Fruit fly (Drosophila melanogaster) whole organism, embryonic: ENCODE measurements around the gene CG10252.

Source experiments
- Antp ChIP-seq: fragments of 200-800 bp; sonication (Bioruptor generic); optimal IDR thresholded peaks from 3 replicates; lab custom pipeline; 2016; ENCODE audit warnings: missing biosample characterization, missing genetic modification characterization
- Awh ChIP-seq: fragments of 200-800 bp; sonication (Bioruptor generic); IDR thresholded peaks from 2 replicates; pipeline ENCODE4, ENCODE4 v1.3.6; 2022; ENCODE audit warnings: missing biosample characterization, missing genetic modification characterization
- BtbVII ChIP-seq: fragments of 200-800 bp; sonication (Bioruptor generic); optimal IDR thresholded peaks from 3 replicates; lab custom pipeline; 2017; ENCODE audit warnings: missing biosample characterization, mild to moderate bottlenecking, missing genetic modification characterization
- CG10147 ChIP-seq: fragments of 200-800 bp; sonication (Bioruptor generic); optimal IDR thresholded peaks from 2 replicates; lab custom pipeline; 2019; ENCODE audit warnings: missing biosample characterization, mild to moderate bottlenecking, missing genetic modification characterization, moderate library complexity
- CG11695 ChIP-seq: fragments of 200-800 bp; sonication (Bioruptor generic); IDR thresholded peaks from 3 replicates; pipeline ENCODE4 v1.3.6; 2022; ENCODE audit warnings: missing biosample characterization, missing genetic modification characterization
- CG12104 ChIP-seq: fragments of 200-800 bp; sonication (Bioruptor generic); optimal IDR thresholded peaks from 3 replicates; lab custom pipeline; 2016; ENCODE audit warnings: missing biosample characterization, missing genetic modification characterization
- CG14014 ChIP-seq: fragments of 200-800 bp; sonication (Bioruptor generic); IDR thresholded peaks from 2 replicates; pipeline ENCODE4 v1.3.6; 2022; ENCODE audit warnings: missing biosample characterization, missing genetic modification characterization
- CG16813 ChIP-seq: fragments of 200-800 bp; sonication (Bioruptor generic); IDR thresholded peaks from 3 replicates; pipeline ENCODE4 v1.3.6; 2022; ENCODE audit warnings: missing biosample characterization, missing genetic modification characterization; ENCODE audit not compliant: partially characterized antibody
- CG16863 ChIP-seq: fragments of 200-800 bp; sonication (Bioruptor generic); optimal IDR thresholded peaks from 3 replicates; lab custom pipeline; 2016; ENCODE audit warnings: missing biosample characterization, missing genetic modification characterization
- CG17359 ChIP-seq: fragments of 200-800 bp; sonication (Bioruptor generic); optimal IDR thresholded peaks from 3 replicates; lab custom pipeline; 2018; ENCODE audit warnings: missing biosample characterization, mild to moderate bottlenecking, missing genetic modification characterization, moderate library complexity
- CG3995 ChIP-seq: fragments of 200-800 bp; sonication (Bioruptor generic); optimal IDR thresholded peaks from 3 replicates; lab custom pipeline; 2016; ENCODE audit warnings: missing biosample characterization, missing genetic modification characterization
- CG4820 ChIP-seq: fragments of 200-800 bp; sonication (Bioruptor generic); optimal IDR thresholded peaks from 3 replicates; lab custom pipeline; 2016; ENCODE audit warnings: missing biosample characterization, missing genetic modification characterization
- CG6791 ChIP-seq: fragments of 200-800 bp; sonication (Bioruptor generic); IDR thresholded peaks from 3 replicates; pipeline ENCODE4 v1.3.6; 2022; ENCODE audit warnings: missing biosample characterization, missing genetic modification characterization; ENCODE audit not compliant: partially characterized antibody
- CG6854 ChIP-seq: fragments of 200-800 bp; sonication (Bioruptor generic); optimal IDR thresholded peaks from 3 replicates; lab custom pipeline; 2017; ENCODE audit warnings: missing biosample characterization, mild to moderate bottlenecking, missing genetic modification characterization
- CoRest ChIP-seq: fragments of 200-800 bp; sonication (Bioruptor generic); optimal IDR thresholded peaks from 3 replicates; lab custom pipeline; 2018; ENCODE audit warnings: missing biosample characterization, mild to moderate bottlenecking, missing genetic modification characterization, moderate library complexity
- Dll ChIP-seq: fragments of 200-800 bp; sonication (Bioruptor generic); IDR thresholded peaks from 4 replicates; pipeline ENCODE4 v1.3.6; 2022; ENCODE audit warnings: missing biosample characterization, missing genetic modification characterization; ENCODE audit not compliant: partially characterized antibody
- ERR ChIP-seq: fragments of 200-800 bp; sonication (Bioruptor generic); optimal IDR thresholded peaks from 2 replicates; lab custom pipeline; 2016; ENCODE audit warnings: missing biosample characterization, missing genetic modification characterization
- Elba2 ChIP-seq: fragments of 200-800 bp; sonication (Bioruptor generic); optimal IDR thresholded peaks from 3 replicates; lab custom pipeline; 2016; ENCODE audit warnings: missing biosample characterization, missing genetic modification characterization
- HLHmδ ChIP-seq: fragments of 200-800 bp; sonication (Bioruptor generic); optimal IDR thresholded peaks from 2 replicates; lab custom pipeline; 2018; ENCODE audit warnings: missing biosample characterization, mild to moderate bottlenecking, missing genetic modification characterization, moderate library complexity
- Hr51 ChIP-seq, 2 experiments: fragments of 200-800 bp; sonication (Bioruptor generic); optimal IDR thresholded peaks; 2 replicates in 1 of 2; 3 replicates in 1 of 2; lab custom pipeline; 2016 to 2018; ENCODE audit warnings: missing biosample characterization in 2 of 2, missing genetic modification characterization in 2 of 2, mild to moderate bottlenecking in 1 of 2, moderate library complexity in 1 of 2
- Hr78 ChIP-seq, 2 experiments: fragments of 200-800 bp in 1 of 2; fragments of >200 bp in 1 of 2; sonication (Bioruptor generic) in 1 of 2; optimal IDR thresholded peaks; 2 replicates each; lab custom pipeline; 2017 to 2019; ENCODE audit warnings: missing biosample characterization in 2 of 2, missing genetic modification characterization in 2 of 2, mild to moderate bottlenecking in 1 of 2, moderate library complexity in 1 of 2
- Lim3 ChIP-seq: fragments of 200-800 bp; sonication (Bioruptor generic); IDR thresholded peaks from 2 replicates; pipeline ENCODE4 v1.3.6; 2022; ENCODE audit warnings: missing biosample characterization, missing genetic modification characterization
- MESR4 ChIP-seq: fragments of 200-800 bp; sonication (Bioruptor generic); optimal IDR thresholded peaks from 2 replicates; lab custom pipeline; 2018; ENCODE audit warnings: missing biosample characterization, mild to moderate bottlenecking, missing genetic modification characterization, moderate library complexity
- Mad ChIP-seq: fragments of 200-800 bp; sonication (Bioruptor generic); optimal IDR thresholded peaks from 2 replicates; lab custom pipeline; 2016; ENCODE audit warnings: missing biosample characterization, missing genetic modification characterization
- Max ChIP-seq: fragments of 200-800 bp; sonication (Bioruptor generic); optimal IDR thresholded peaks from 2 replicates; lab custom pipeline; 2016; ENCODE audit warnings: missing biosample characterization, mild to moderate bottlenecking, missing genetic modification characterization
- NFAT ChIP-seq: fragments of 200-800 bp; sonication (Bioruptor generic); IDR thresholded peaks from 2 replicates; pipeline ENCODE4 v1.3.6; 2022; ENCODE audit warnings: missing biosample characterization, missing genetic modification characterization
- NK7.1 ChIP-seq: fragments of 200-800 bp; sonication (Bioruptor generic); optimal IDR thresholded peaks from 3 replicates; lab custom pipeline; 2016; ENCODE audit warnings: missing biosample characterization, missing genetic modification characterization
- Rx ChIP-seq: fragments of 200-800 bp; sonication (Bioruptor generic); IDR thresholded peaks from 2 replicates; pipeline ENCODE4 v1.3.6; 2022; ENCODE audit warnings: missing biosample characterization, missing genetic modification characterization
- Sry-δ ChIP-seq: fragments of 200-800 bp; sonication (Bioruptor generic); optimal IDR thresholded peaks from 2 replicates; lab custom pipeline; 2016; ENCODE audit warnings: missing biosample characterization, missing genetic modification characterization
- Tbp ChIP-seq: fragments of >200 bp; optimal IDR thresholded peaks from 2 replicates; lab custom pipeline; 2018; ENCODE audit warnings: missing biosample characterization, missing genetic modification characterization
- Vsx1 ChIP-seq: fragments of 200-800 bp; sonication (Bioruptor generic); optimal IDR thresholded peaks from 2 replicates; lab custom pipeline; 2017; ENCODE audit warnings: missing biosample characterization, mild to moderate bottlenecking, missing genetic modification characterization, missing genetic modification reagents
- amos ChIP-seq: fragments of 200-800 bp; sonication (Bioruptor generic); IDR thresholded peaks from 2 replicates; pipeline ENCODE4 v1.3.6; 2022; ENCODE audit warnings: missing biosample characterization, missing genetic modification characterization; ENCODE audit not compliant: partially characterized antibody
- ato ChIP-seq: fragments of 200-800 bp; sonication (Bioruptor generic); IDR thresholded peaks from 2 replicates; pipeline ENCODE4 v1.3.6; 2022; ENCODE audit warnings: missing biosample characterization, missing genetic modification characterization; ENCODE audit not compliant: partially characterized antibody
- dmrt11E ChIP-seq: fragments of 200-800 bp; sonication (Bioruptor generic); optimal IDR thresholded peaks from 3 replicates; lab custom pipeline; 2018; ENCODE audit warnings: missing biosample characterization, mild to moderate bottlenecking, missing genetic modification characterization, moderate library complexity
- ems ChIP-seq: fragments of 200-800 bp; sonication (Bioruptor generic); optimal IDR thresholded peaks from 3 replicates; lab custom pipeline; 2016; ENCODE audit warnings: missing biosample characterization, missing genetic modification characterization
- fd3F ChIP-seq: fragments of 200-800 bp; sonication (Bioruptor generic); optimal IDR thresholded peaks from 2 replicates; lab custom pipeline; 2018; ENCODE audit warnings: missing biosample characterization, mild to moderate bottlenecking, missing genetic modification characterization, moderate library complexity
- fru ChIP-seq: fragments of >200 bp; optimal IDR thresholded peaks from 2 replicates; lab custom pipeline; 2017
- grau ChIP-seq: fragments of 200-800 bp; optimal IDR thresholded peaks from 3 replicates; lab custom pipeline; 2019; ENCODE audit warnings: missing biosample characterization, mild to moderate bottlenecking, missing genetic modification characterization, moderate library complexity
- her ChIP-seq: fragments of 200-800 bp; sonication (Bioruptor generic); optimal IDR thresholded peaks from 2 replicates; lab custom pipeline; 2016; ENCODE audit warnings: missing biosample characterization, missing genetic modification characterization
- knrl ChIP-seq: fragments of 200-800 bp; sonication (Bioruptor generic); IDR thresholded peaks from 3 replicates; pipeline ENCODE4 v1.3.6; 2022; ENCODE audit warnings: missing biosample characterization, missing genetic modification characterization; ENCODE audit not compliant: partially characterized antibody
- odd ChIP-seq: fragments of 200-800 bp; sonication (Bioruptor generic); optimal IDR thresholded peaks from 2 replicates; lab custom pipeline; 2017; ENCODE audit warnings: missing biosample characterization, mild to moderate bottlenecking, missing genetic modification characterization
- p53 ChIP-seq: fragments of 200-800 bp; sonication (Bioruptor generic); optimal IDR thresholded peaks from 2 replicates; lab custom pipeline; 2016; ENCODE audit warnings: missing biosample characterization, missing genetic modification characterization
- pb ChIP-seq: fragments of 200-800 bp; sonication (Bioruptor generic); optimal IDR thresholded peaks from 3 replicates; lab custom pipeline; 2016; ENCODE audit warnings: missing biosample characterization, missing genetic modification characterization
- prd ChIP-seq, 3 experiments: fragments of >200 bp in 2 of 3; fragments of 200-800 bp in 1 of 3; sonication (Bioruptor generic) in 1 of 3; optimal IDR thresholded peaks in 2 of 3; IDR thresholded peaks in 1 of 3; 2 replicates in 2 of 3; 3 replicates in 1 of 3; pipeline versions ENCODE4 v1.3.6 to Lab custom; 2017 to 2022; ENCODE audit warnings: missing biosample characterization in 1 of 3, missing genetic modification characterization in 1 of 3
- ranshi ChIP-seq: fragments of 200-800 bp; sonication (Bioruptor generic); IDR thresholded peaks from 2 replicates; pipeline ENCODE4 v1.3.6; 2022; ENCODE audit warnings: missing biosample characterization, missing genetic modification characterization
- shn ChIP-seq: fragments of 200-800 bp; sonication (Bioruptor generic); optimal IDR thresholded peaks from 3 replicates; lab custom pipeline; 2016; ENCODE audit warnings: missing biosample characterization, missing genetic modification characterization
- so ChIP-seq: fragments of 200-800 bp; sonication (Bioruptor generic); IDR thresholded peaks from 3 replicates; pipeline ENCODE4 v1.3.6; 2022; ENCODE audit warnings: missing biosample characterization, missing genetic modification characterization
- tio ChIP-seq: fragments of 200-800 bp; sonication (Bioruptor generic); optimal IDR thresholded peaks from 2 replicates; lab custom pipeline; 2017; ENCODE audit warnings: missing biosample characterization, missing genetic modification characterization, inconsistent platforms
- vfl ChIP-seq: fragments of 200-800 bp; sonication (Bioruptor generic); optimal IDR thresholded peaks from 2 replicates; lab custom pipeline; 2016; ENCODE audit warnings: missing biosample characterization, missing genetic modification characterization
- wor ChIP-seq: fragments of 200-800 bp; sonication (Bioruptor generic); IDR thresholded peaks from 2 replicates; pipeline ENCODE4 v1.3.6; 2022; ENCODE audit warnings: missing biosample characterization, missing genetic modification characterization

CG10252 gene

DNA sequence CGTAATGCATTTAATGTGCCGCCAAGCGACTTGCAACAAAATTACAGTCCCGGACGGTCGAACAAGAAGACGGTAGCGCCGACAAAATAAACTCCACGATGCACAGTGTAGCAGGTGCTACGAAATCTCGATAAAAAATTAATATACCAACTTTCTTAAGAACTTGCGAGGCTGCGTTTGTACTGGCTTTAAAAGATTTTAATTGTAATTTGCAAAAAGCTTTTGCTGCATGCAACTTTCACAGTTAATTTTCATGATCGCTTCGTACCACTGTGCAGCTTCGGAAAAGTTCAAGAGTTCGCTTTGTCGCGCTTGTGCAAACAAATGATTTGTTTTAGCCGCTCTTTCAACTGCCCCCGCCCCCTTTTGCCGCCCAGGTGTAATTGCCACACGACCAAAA lies 49.9 kb downstream of the CG10252 start (continued):
- peak in 1 of 2 experiments; percentile 85 for TF ChIP-seq Hr78 (GFP tag; optimal IDR thresholded peaks at IDR 0.05; lab: Kevin White, UChicago)
- TF ChIP-seq ERR (GFP tag; lab: Kevin White, UChicago): peak; percentile 31
- peak; percentile 40 for TF ChIP-seq Vsx1
- TF ChIP-seq ems (GFP tag; lab: Kevin White, UChicago): peak; percentile 71
- TF ChIP-seq CG16863: peak; percentile 71
- peak in 1 of 2 experiments; percentile 78 for TF ChIP-seq Hr51 (GFP tag; optimal IDR thresholded peaks at IDR 0.05; lab: Kevin White, UChicago)
- peak; percentile 56 for TF ChIP-seq tio (GFP tag; lab: Kevin White, UChicago)
- TF ChIP-seq HLHmδ (GFP tag; lab: Kevin White, UChicago): no peak
- no peak for TF ChIP-seq shn (GFP tag; lab: Kevin White, UChicago)
- TF ChIP-seq CG16813: no peak
- no peak for TF ChIP-seq knrl (GFP tag; lab: Robert Waterston, UW)
- no peak for TF ChIP-seq fru (lab: Kevin White, UChicago)
- TF ChIP-seq MESR4 (GFP tag; lab: Kevin White, UChicago): no peak
- peak; percentile 51 for TF ChIP-seq Mad (GFP tag; lab: Kevin White, UChicago)
- peak; percentile 81; the same call in 2 of the 3 replicates for TF ChIP-seq CG11695 (GFP tag; lab: Robert Waterston, UW)
- no peak for TF ChIP-seq prd (optimal IDR thresholded peaks at IDR 0.05; lab: Kevin White, UChicago)
- peak; percentile 84 for TF ChIP-seq prd (GFP tag; IDR thresholded peaks at IDR 0.05; lab: Robert Waterston, UW)
- no peak for TF ChIP-seq CG6854
- TF ChIP-seq Dll (GFP tag; lab: Robert Waterston, UW): no peak
- TF ChIP-seq CG6791 (GFP tag; lab: Robert Waterston, UW): 0 out of 3 replicates have a peak, but pooled peaks have one; percentile 44
- no peak for TF ChIP-seq Elba2 (GFP tag; lab: Kevin White, UChicago)
- no peak for TF ChIP-seq NK7.1 (GFP tag; lab: Kevin White, UChicago)
- peak; percentile 61 for TF ChIP-seq grau (tag; lab: Kevin White, UChicago)
- TF ChIP-seq ato: no peak
- peak; percentile 76 for TF ChIP-seq Awh (GFP tag; lab: Robert Waterston, UW)
- TF ChIP-seq Max: peak; percentile 62
- peak; percentile 60 for TF ChIP-seq CoRest
- peak; percentile 17 for TF ChIP-seq fd3F (GFP tag; lab: Kevin White, UChicago)
- no peak for TF ChIP-seq Tbp
- peak; percentile 51 for TF ChIP-seq Lim3
- TF ChIP-seq Antp (GFP tag; lab: Kevin White, UChicago): peak; percentile 69
- TF ChIP-seq CG14014: peak; percentile 65
- no peak for TF ChIP-seq CG3995 (GFP tag; lab: Kevin White, UChicago)
- no peak for TF ChIP-seq pb (GFP tag; lab: Kevin White, UChicago)
- peak; percentile 84 for TF ChIP-seq CG17359 (tag; lab: Kevin White, UChicago)
- TF ChIP-seq her (GFP tag; lab: Kevin White, UChicago): peak; percentile 42
- TF ChIP-seq p53: no peak
- TF ChIP-seq so: peak; percentile 81
- peak; percentile 29 for TF ChIP-seq BtbVII (GFP tag; lab: Kevin White, UChicago)
- TF ChIP-seq dmrt11E (tag; lab: Kevin White, UChicago): peak; percentile 61
- TF ChIP-seq NFAT: peak; percentile 65
- TF ChIP-seq amos (GFP tag; lab: Robert Waterston, UW): no peak
- peak; percentile 69 for TF ChIP-seq odd
- peak; percentile 31 for TF ChIP-seq CG10147 (GFP tag; lab: Kevin White, UChicago)
- TF ChIP-seq CG12104 (GFP tag; lab: Kevin White, UChicago): peak; percentile 41
- TF ChIP-seq Sry-δ (GFP tag; lab: Kevin White, UChicago): peak; percentile 30
- peak; percentile 74 for TF ChIP-seq ranshi (GFP tag; lab: Robert Waterston, UW)
- TF ChIP-seq wor: peak; percentile 63
- peak; percentile 72 for TF ChIP-seq CG4820 (GFP tag; lab: Kevin White, UChicago)
- no peak for TF ChIP-seq vfl (GFP tag; lab: Kevin White, UChicago)
- TF ChIP-seq Rx: peak; percentile 88
